Fruit fly (Drosophila melanogaster) S2 (cell line): ENCODE data around the gene CG34348.

Experiments
- CG8478 ChIP-seq: fragments of >200 bp; optimal IDR thresholded peaks from 2 replicates; lab custom pipeline; 2018
- CTCF ChIP-seq, 2 experiments: fragments of >200 bp; optimal IDR thresholded peaks; 2 replicates each; lab custom pipeline; 2018

dm6 chrX:11378388-11378787 lies 38.7 kb downstream of the CG34348 start:
- TF ChIP-seq CTCF (optimal IDR thresholded peaks at IDR 0.05; lab: Kevin White, UChicago) (no peak), CG8478 (no peak)
